Worm (Caenorhabditis elegans): ENCODE measurements around the gene cyd-1.

DNA sequence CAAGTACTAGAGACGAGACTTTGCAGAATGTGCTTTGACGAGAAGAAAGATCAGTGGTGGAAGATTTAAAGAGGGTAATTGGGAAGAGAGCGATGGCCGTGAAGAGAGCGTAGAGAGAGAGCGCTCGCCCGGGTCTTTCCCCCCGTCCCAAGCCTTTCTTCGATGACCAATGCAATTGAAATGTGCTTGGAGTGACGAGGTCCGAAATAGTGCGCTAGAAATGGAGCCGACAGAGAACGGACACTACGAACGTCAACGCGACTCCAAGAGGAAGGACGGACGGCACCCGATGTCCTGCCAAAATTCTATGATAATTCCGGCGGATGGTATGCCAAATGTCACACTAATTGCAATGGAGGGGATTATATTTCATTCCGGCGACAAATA lies 49.7 kb downstream of the cyd-1 start:
- no peak for TF ChIP-seq nhr-48 (tag; optimal IDR thresholded peaks at IDR 0.05)
- TF ChIP-seq aly-2 (tag; optimal IDR thresholded peaks at IDR 0.05): no peak
- TF ChIP-seq ceh-82 (tag; optimal IDR thresholded peaks at IDR 0.05): no peak
- TF ChIP-seq nhr-25 (tag; optimal IDR thresholded peaks at IDR 0.05; ENCODE audit: borderline replicate concordance, insufficient read depth): no peak
- TF ChIP-seq daf-16 (GFP tag; optimal IDR thresholded peaks at IDR 0.05): no peak
- no peak for TF ChIP-seq daf-16 (tag; optimal IDR thresholded peaks at IDR 0.05)
- TF ChIP-seq ces-1 (GFP tag; optimal IDR thresholded peaks at IDR 0.05): no peak
- no peak for TF ChIP-seq Y105C5A.15 (GFP tag; IDR thresholded peaks at IDR 0.05)
- no peak for TF ChIP-seq duxl-1 (tag; optimal IDR thresholded peaks at IDR 0.05; ENCODE audit: poor library complexity)
- no peak for TF ChIP-seq zag-1 (tag; optimal IDR thresholded peaks at IDR 0.05)
- no peak for TF ChIP-seq nhr-77 (tag; optimal IDR thresholded peaks at IDR 0.05)
